Fruit fly (Drosophila melanogaster): ENCODE results near the gene Mnat9.

Gene Mnat9

dm6 chr3R:31630376-31630775, 14.4 kb upstream of the Mnat9 start (continued):
- TF ChIP-seq CG18262 (tag; optimal IDR thresholded peaks at IDR 0.05) (no peak), Awh (GFP tag; IDR thresholded peaks at IDR 0.05) (no peak), ranshi (GFP tag; IDR thresholded peaks at IDR 0.05) (no peak), CG11398 (GFP tag; optimal IDR thresholded peaks at IDR 0.05) (no peak), CG12299 (tag; optimal IDR thresholded peaks at IDR 0.05) (no peak), wor (GFP tag; IDR thresholded peaks at IDR 0.05) (no peak), jigr1 (GFP tag; IDR thresholded peaks at IDR 0.05) (no peak), CG6654 (GFP tag; optimal IDR thresholded peaks at IDR 0.05) (no peak), Ravus (GFP tag; IDR thresholded peaks at IDR 0.05) (no peak), HLHmδ (GFP tag; optimal IDR thresholded peaks at IDR 0.05) (no peak), CG11247 (GFP tag; IDR thresholded peaks at IDR 0.05) (no peak), sens (GFP tag) (peak; percentile 53), CG34422 (GFP tag; IDR thresholded peaks at IDR 0.05) (no peak), toy (GFP tag; IDR thresholded peaks at IDR 0.05) (no peak), CG1832 (GFP tag; optimal IDR thresholded peaks at IDR 0.05) (no peak), chm (GFP tag; IDR thresholded peaks at IDR 0.05) (no peak), pho (GFP tag; optimal IDR thresholded peaks at IDR 0.05) (peak; percentile 29), crp (GFP tag; optimal IDR thresholded peaks at IDR 0.05) (no peak), CG13775 (GFP tag; optimal IDR thresholded peaks at IDR 0.05) (no peak), Taf1 (GFP tag; IDR thresholded peaks at IDR 0.05) (no peak), dan (GFP tag; IDR thresholded peaks at IDR 0.05) (no peak), NK7.1 (GFP tag; optimal IDR thresholded peaks at IDR 0.05) (no peak), CG10543 (GFP tag; optimal IDR thresholded peaks at IDR 0.05) (no peak), gce (GFP tag; IDR thresholded peaks at IDR 0.05) (no peak), CG4328 (GFP tag; optimal IDR thresholded peaks at IDR 0.05) (no peak), disco-r (GFP tag; optimal IDR thresholded peaks at IDR 0.05) (no peak), CG7987 (GFP tag; optimal IDR thresholded peaks at IDR 0.05) (no peak), Dbx (GFP tag; IDR thresholded peaks at IDR 0.05) (peak; percentile 38; the same call in 1 of the 3 replicates), fd3F (GFP tag; optimal IDR thresholded peaks at IDR 0.05) (no peak), run (tag; optimal IDR thresholded peaks at IDR 0.05) (no peak), Fer3 (tag; optimal IDR thresholded peaks at IDR 0.05) (no peak), CG31388 (GFP tag; optimal IDR thresholded peaks at IDR 0.05) (no peak), CG5245 (GFP tag; optimal IDR thresholded peaks at IDR 0.05) (no peak), dati (GFP tag; IDR thresholded peaks at IDR 0.05) (no peak), mam (GFP tag; optimal IDR thresholded peaks at IDR 0.05) (peak; percentile 36), bbx (GFP tag; IDR thresholded peaks at IDR 0.05; ENCODE audit: partially characterized antibody) (no peak), CG12104 (GFP tag; optimal IDR thresholded peaks at IDR 0.05) (no peak), CG8290 (GFP tag; optimal IDR thresholded peaks at IDR 0.05) (no peak), CG8290 (tag; optimal IDR thresholded peaks at IDR 0.05) (no peak), Adf1 (GFP tag; IDR thresholded peaks at IDR 0.05) (no peak; the same call in 1 of the 2 replicates), BEAF-32 (GFP tag; optimal IDR thresholded peaks at IDR 0.05) (no peak), CG6813 (GFP tag; optimal IDR thresholded peaks at IDR 0.05) (peak; percentile 7), CG12236 (GFP tag; optimal IDR thresholded peaks at IDR 0.05) (no peak), caup (GFP tag; optimal IDR thresholded peaks at IDR 0.05; ENCODE audit: severe bottlenecking) (no peak), Blimp-1 (GFP tag; optimal IDR thresholded peaks at IDR 0.05) (no peak), Hmx (GFP tag; optimal IDR thresholded peaks at IDR 0.05) (no peak), slp2 (GFP tag; optimal IDR thresholded peaks at IDR 0.05) (no peak), da (GFP tag; optimal IDR thresholded peaks at IDR 0.05) (no peak), CG3847 (GFP tag; IDR thresholded peaks at IDR 0.05) (peak; percentile 42; the same call in 1 of the 2 replicates), dmrt99B (tag; optimal IDR thresholded peaks at IDR 0.05) (no peak), Mrtf (GFP tag; IDR thresholded peaks at IDR 0.05) (no peak), CG6272 (GFP tag; IDR thresholded peaks at IDR 0.05) (no peak), Atf-2 (GFP tag; optimal IDR thresholded peaks at IDR 0.05) (no peak)

All from whole organism, embryonic.